Worm (Caenorhabditis elegans) whole organism, L2 larva: ENCODE measurements around the gene W08F4.12.

Experiments
- ZK546.5 ChIP-seq: sonication (generic microtip); optimal IDR thresholded peaks from 2 replicates; lab custom pipeline; 2017; ENCODE audit warnings: missing biosample characterization, missing genetic modification characterization
- aly-2 ChIP-seq: fragments of 150-350 bp; optimal IDR thresholded peaks from 2 replicates; lab custom pipeline; 2014; ENCODE audit warnings: missing biosample characterization, missing genetic modification characterization
- blmp-1 ChIP-seq: sonication (generic microtip); optimal IDR thresholded peaks from 2 replicates; lab custom pipeline; 2017; ENCODE audit warnings: missing genetic modification characterization, mild to moderate bottlenecking, missing compliant biosample characterization, antibody characterized with exemption, moderate library complexity; ENCODE audit not compliant: insufficient read depth
- crh-2 ChIP-seq: sonication (generic microtip); optimal IDR thresholded peaks from 2 replicates; lab custom pipeline; 2017; ENCODE audit warnings: missing biosample characterization, missing genetic modification characterization
- nhr-237 ChIP-seq: fragments of 150-350 bp; optimal IDR thresholded peaks from 2 replicates; lab custom pipeline; 2014; ENCODE audit warnings: missing biosample characterization, missing genetic modification characterization
- nhr-25 ChIP-seq: fragments of 150-350 bp; sonication (generic microtip); optimal IDR thresholded peaks from 3 replicates; lab custom pipeline; 2014; ENCODE audit warnings: missing biosample characterization, missing genetic modification characterization
- sma-9 ChIP-seq, 2 experiments: fragments of 150-350 bp in 1 of 2; sonication (generic microtip) in 1 of 2; optimal IDR thresholded peaks; 2 replicates each; lab custom pipeline; 2014 to 2016; ENCODE audit warnings: missing genetic modification characterization in 2 of 2, mild to moderate bottlenecking in 1 of 2, missing biosample characterization in 1 of 2, missing compliant biosample characterization in 1 of 2, missing genetic modification reagents in 1 of 2, moderate library complexity in 1 of 2
- snpc-4 ChIP-seq: fragments of 150-350 bp; optimal IDR thresholded peaks from 2 replicates; lab custom pipeline; 2014; ENCODE audit warnings: missing biosample characterization, missing genetic modification characterization
- ztf-11 ChIP-seq: sonication (generic microtip); optimal IDR thresholded peaks from 2 replicates; lab custom pipeline; 2017; ENCODE audit warnings: missing biosample characterization, missing genetic modification characterization

- no peak for TF ChIP-seq ztf-11 (tag; lab: Kevin White, UChicago)
- no peak for TF ChIP-seq nhr-25 (tag; lab: Kevin White, UChicago)
- no peak for TF ChIP-seq aly-2 (tag; lab: Kevin White, UChicago)
- no peak for TF ChIP-seq crh-2 (tag; lab: Kevin White, UChicago)
- TF ChIP-seq sma-9 (GFP tag; optimal IDR thresholded peaks at IDR 0.05; lab: Kevin White, UChicago): no peak
- no peak for TF ChIP-seq sma-9 (tag; optimal IDR thresholded peaks at IDR 0.05; lab: Kevin White, UChicago)
- TF ChIP-seq blmp-1: no peak
- no peak for TF ChIP-seq ZK546.5 (tag; lab: Kevin White, UChicago)
- TF ChIP-seq snpc-4 (tag; lab: Kevin White, UChicago): no peak
- TF ChIP-seq nhr-237 (tag; lab: Kevin White, UChicago): no peak
Observed at ce11 chrII:633984-634383, 49.8 kb upstream of the W08F4.12 start, which contains the start of gene T04B8.1.
